Fruit fly (Drosophila melanogaster): ENCODE results near the gene Naa60.

Naa60 gene

dm6 chr3L:9742342-9742741, 15.6 kb downstream of the Naa60 start (continued):
- TF ChIP-seq CG4282 (GFP tag; optimal IDR thresholded peaks at IDR 0.05) (no peak), CG16863 (GFP tag; optimal IDR thresholded peaks at IDR 0.05) (no peak), CG1233 (GFP tag; optimal IDR thresholded peaks at IDR 0.05) (no peak), CG18764 (GFP tag; optimal IDR thresholded peaks at IDR 0.05) (no peak), CG17186 (GFP tag; optimal IDR thresholded peaks at IDR 0.05) (no peak), fd96Cb (tag; optimal IDR thresholded peaks at IDR 0.05) (peak; percentile 6), pnt (GFP tag; optimal IDR thresholded peaks at IDR 0.05) (no peak), nerfin-2 (GFP tag; IDR thresholded peaks at IDR 0.05; ENCODE audit: partially characterized antibody) (no peak), Mrtf (GFP tag; IDR thresholded peaks at IDR 0.05) (no peak), CG4424 (GFP tag; optimal IDR thresholded peaks at IDR 0.05) (peak; percentile 9), Dip2 (GFP tag; IDR thresholded peaks at IDR 0.05) (no peak), repo (GFP tag; optimal IDR thresholded peaks at IDR 0.05) (no peak), Atf-2 (GFP tag; optimal IDR thresholded peaks at IDR 0.05) (no peak), Abd-B (GFP tag; optimal IDR thresholded peaks at IDR 0.05) (no peak), CG4328 (GFP tag; optimal IDR thresholded peaks at IDR 0.05) (no peak), CG7839 (tag; optimal IDR thresholded peaks at IDR 0.05) (no peak), CG7987 (GFP tag; optimal IDR thresholded peaks at IDR 0.05) (no peak), usp (GFP tag; optimal IDR thresholded peaks at IDR 0.05) (no peak), nau (GFP tag; optimal IDR thresholded peaks at IDR 0.05) (no peak), row (GFP tag; IDR thresholded peaks at IDR 0.05) (0 out of 3 replicates have a peak, but pooled peaks have one; percentile 14), Hsf (GFP tag; optimal IDR thresholded peaks at IDR 0.05) (no peak), dysf (GFP tag; IDR thresholded peaks at IDR 0.05) (no peak), H15 (GFP tag; IDR thresholded peaks at IDR 0.05) (no peak), CG43689 (GFP tag; IDR thresholded peaks at IDR 0.05) (no peak), sob (GFP tag; IDR thresholded peaks at IDR 0.05) (no peak), CG10979 (tag; optimal IDR thresholded peaks at IDR 0.05) (peak; percentile 58), CG13296 (GFP tag; optimal IDR thresholded peaks at IDR 0.05) (no peak), CG14710 (tag; optimal IDR thresholded peaks at IDR 0.05) (peak; percentile 50), h (optimal IDR thresholded peaks at IDR 0.05) (no peak), CG2199 (GFP tag; IDR thresholded peaks at IDR 0.05) (no peak), MTF-1 (GFP tag; optimal IDR thresholded peaks at IDR 0.05; ENCODE audit: borderline replicate concordance) (no peak), CG1832 (GFP tag; optimal IDR thresholded peaks at IDR 0.05) (no peak), HLH4C (GFP tag; IDR thresholded peaks at IDR 0.05; ENCODE audit: partially characterized antibody) (no peak), Doc2 (GFP tag; IDR thresholded peaks at IDR 0.05) (no peak), lola (GFP tag; optimal IDR thresholded peaks at IDR 0.05) (peak in 1 of 3 experiments; percentile 27), CG18599 (GFP tag; optimal IDR thresholded peaks at IDR 0.05) (no peak), D (optimal IDR thresholded peaks at IDR 0.05) (no peak), D (GFP tag; optimal IDR thresholded peaks at IDR 0.05) (no peak), CG8290 (GFP tag; optimal IDR thresholded peaks at IDR 0.05) (no peak), CG8290 (tag; optimal IDR thresholded peaks at IDR 0.05) (no peak), fu2 (GFP tag; optimal IDR thresholded peaks at IDR 0.05) (no peak), MESR4 (GFP tag; optimal IDR thresholded peaks at IDR 0.05) (no peak), CG16779 (GFP tag; IDR thresholded peaks at IDR 0.05) (no peak), lov (optimal IDR thresholded peaks at IDR 0.05) (no peak), lov (GFP tag; IDR thresholded peaks at IDR 0.05) (no peak), CG17385 (GFP tag; optimal IDR thresholded peaks at IDR 0.05) (no peak), HHEX (GFP tag; optimal IDR thresholded peaks at IDR 0.05) (no peak), CG2202 (tag; optimal IDR thresholded peaks at IDR 0.05) (no peak), kah (GFP tag; optimal IDR thresholded peaks at IDR 0.05) (no peak), Chrac-16 (GFP tag; optimal IDR thresholded peaks at IDR 0.05) (no peak), CG14667 (GFP tag; IDR thresholded peaks at IDR 0.05) (no peak), Med (GFP tag) (peak; percentile 8), fru (optimal IDR thresholded peaks at IDR 0.05) (no peak)
